Worm (Caenorhabditis elegans): ENCODE results near the gene ZK813.5.

ZK813.5 gene

ce11 chrX:3399917-3400316 is 51.1 kb downstream of the ZK813.5 start, which contains the start of gene cht-1:
Gene cht-1 (minus strand): TSS chrX:3400017.
- TF ChIP-seq flt-1 (GFP tag; IDR thresholded peaks at IDR 0.05) (no peak), ref-1 (GFP tag; conservative IDR thresholded peaks at IDR 0.05) (no peak), med-1 (GFP tag; optimal IDR thresholded peaks at IDR 0.05; ENCODE audit: insufficient read depth) (no peak), tab-1 (GFP tag; IDR thresholded peaks at IDR 0.05) (no peak), ztf-23 (GFP tag; IDR thresholded peaks at IDR 0.05) (no peak), ztf-29 (GFP tag; IDR thresholded peaks at IDR 0.05) (no peak), cog-1 (tag; optimal IDR thresholded peaks at IDR 0.05) (no peak), klf-2 (GFP tag; conservative IDR thresholded peaks at IDR 0.05) (no peak), T22C8.4 (GFP tag; IDR thresholded peaks at IDR 0.05) (no peak)

Measured in whole organism, midembryonic.